Worm (Caenorhabditis elegans) whole organism, L4 larva: ENCODE results near the gene F31B12.4.

Experiments
- ama-1 ChIP-seq: fragments of 150-350 bp; optimal IDR thresholded peaks from 2 replicates; lab custom pipeline; 2014; ENCODE audit warnings: inconsistent platforms, mixed read lengths
- arid-1 ChIP-seq: fragments of 200-800 bp; sonication (Bioruptor generic); conservative IDR thresholded peaks from 2 replicates; pipeline ENCODE4 v1.3.6; 2022; ENCODE audit warnings: missing genetic modification reagents, missing genetic modification characterization, missing compliant biosample characterization
- egl-27 ChIP-seq: sonication (generic microtip); optimal IDR thresholded peaks from 3 replicates; lab custom pipeline; 2017; ENCODE audit warnings: missing biosample characterization, missing genetic modification reagents, missing genetic modification characterization
- lin-13 ChIP-seq: fragments of 150-350 bp; optimal IDR thresholded peaks from 2 replicates; lab custom pipeline; 2014; ENCODE audit warnings: missing biosample characterization, missing genetic modification reagents, missing genetic modification characterization
- mdl-1 ChIP-seq, 2 experiments: fragments of 150-350 bp in 1 of 2; sonication (generic microtip) in 1 of 2; optimal IDR thresholded peaks; 2 replicates each; lab custom pipeline; 2014 to 2017; ENCODE audit warnings: missing biosample characterization in 2 of 2, missing genetic modification characterization in 2 of 2
- nhr-10 ChIP-seq: fragments of 150-350 bp; optimal IDR thresholded peaks from 2 replicates; lab custom pipeline; 2014; ENCODE audit warnings: missing biosample characterization, missing genetic modification characterization
- nhr-102 ChIP-seq: sonication (generic microtip); optimal IDR thresholded peaks from 2 replicates; lab custom pipeline; 2016; ENCODE audit warnings: mild to moderate bottlenecking, missing genetic modification characterization, moderate library complexity, missing compliant biosample characterization
- nhr-111 ChIP-seq: fragments of 200-800 bp; sonication (Bioruptor generic); optimal IDR thresholded peaks from 2 replicates; lab custom pipeline; 2018; ENCODE audit warnings: mild to moderate bottlenecking, missing genetic modification characterization, missing compliant biosample characterization
- saeg-2 ChIP-seq: fragments of 200-800 bp; sonication (Bioruptor generic); IDR thresholded peaks from 2 replicates; pipeline ENCODE4 v1.3.6; 2022; ENCODE audit warnings: missing genetic modification reagents, missing genetic modification characterization, missing compliant biosample characterization

ce11 chrX:10769232-10769738, 35.3 kb upstream of the F31B12.4 start, which contains the start of gene sma-9:
- TF ChIP-seq mdl-1 (tag; optimal IDR thresholded peaks at IDR 0.05; lab: Kevin White, UChicago) (no peak), nhr-102 (tag; lab: Kevin White, UChicago) (no peak), nhr-111 (GFP tag; lab: Kevin White, UChicago) (no peak), saeg-2 (GFP tag; lab: Robert Waterston, UW) (no peak), ama-1 (lab: Kevin White, UChicago) (no peak), arid-1 (GFP tag; lab: Robert Waterston, UW) (no peak), egl-27 (tag; lab: Kevin White, UChicago) (no peak), nhr-10 (no peak), lin-13 (GFP tag; lab: Kevin White, UChicago) (no peak)
